Fruit fly (Drosophila melanogaster) whole organism, pupa: Measurements from ENCODE around the gene mys.

Source experiments
- CG14655 ChIP-seq: fragments of 200-800 bp; sonication (Bioruptor generic); optimal IDR thresholded peaks from 3 replicates; lab custom pipeline; 2017; ENCODE audit warnings: mild to moderate bottlenecking, missing biosample characterization, missing genetic modification reagents, missing genetic modification characterization
- CG8159 ChIP-seq: fragments of 200-800 bp; sonication (Bioruptor generic); optimal IDR thresholded peaks from 3 replicates; lab custom pipeline; 2018; ENCODE audit warnings: missing biosample characterization, mild to moderate bottlenecking, missing genetic modification characterization, moderate library complexity
- D1 ChIP-seq: fragments of 200-800 bp; sonication (Bioruptor generic); optimal IDR thresholded peaks from 2 replicates; lab custom pipeline; 2018; ENCODE audit warnings: missing biosample characterization, mild to moderate bottlenecking, missing genetic modification characterization, moderate library complexity
- EcR ChIP-seq: fragments of 200-800 bp; sonication (Bioruptor generic); optimal IDR thresholded peaks from 3 replicates; lab custom pipeline; 2019; ENCODE audit warnings: missing biosample characterization, missing genetic modification characterization, mild to moderate bottlenecking, moderate library complexity, missing genetic modification reagents
- fd96Ca ChIP-seq: fragments of 200-800 bp; sonication (Bioruptor generic); IDR thresholded peaks from 3 replicates; pipeline ENCODE4 v1.3.6; 2022; ENCODE audit warnings: missing biosample characterization, missing genetic modification characterization

DNA sequence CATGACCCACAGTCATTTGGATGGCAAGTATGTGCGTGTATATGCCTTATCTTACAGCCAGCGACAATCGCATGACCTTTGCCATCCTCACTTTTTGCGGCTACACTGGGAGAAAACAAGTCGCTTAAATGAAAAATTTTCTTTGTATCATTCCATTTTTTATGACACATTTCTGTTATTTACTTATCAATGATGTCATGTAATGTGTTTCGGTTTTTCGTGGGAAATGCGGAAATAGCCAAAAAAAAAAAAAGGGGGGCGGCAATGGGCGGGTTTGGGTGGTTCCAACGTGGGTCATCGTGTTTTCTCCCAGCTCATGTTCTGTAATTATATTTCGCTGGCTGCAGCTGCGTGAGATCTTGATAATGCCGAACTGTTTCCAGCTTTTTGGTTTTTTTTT lies 18.7 kb downstream of the mys start:
- TF ChIP-seq D1 (tag; lab: Kevin White, UChicago) (no peak), EcR (GFP tag; lab: Kevin White, UChicago) (no peak), fd96Ca (GFP tag; lab: Robert Waterston, UW) (no peak), CG14655 (GFP tag; lab: Kevin White, UChicago) (no peak), CG8159 (tag; lab: Kevin White, UChicago) (peak; percentile 4)
